Worm (Caenorhabditis elegans) whole organism, L1 larva: ENCODE data around the gene T10C6.15.

Source experiments
- nhr-237 ChIP-seq: fragments of 150-350 bp; optimal IDR thresholded peaks from 2 replicates; lab custom pipeline; 2014; ENCODE audit warnings: missing biosample characterization, missing genetic modification characterization
- nhr-90 ChIP-seq: sonication (generic microtip); optimal IDR thresholded peaks from 2 replicates; lab custom pipeline; 2016; ENCODE audit warnings: mild to moderate bottlenecking, missing genetic modification characterization, missing compliant biosample characterization; ENCODE audit not compliant: poor library complexity
- vab-15 ChIP-seq: sonication (generic microtip); optimal IDR thresholded peaks from 2 replicates; lab custom pipeline; 2017; ENCODE audit warnings: missing genotype, mild to moderate bottlenecking, missing genetic modification characterization, missing compliant biosample characterization

DNA sequence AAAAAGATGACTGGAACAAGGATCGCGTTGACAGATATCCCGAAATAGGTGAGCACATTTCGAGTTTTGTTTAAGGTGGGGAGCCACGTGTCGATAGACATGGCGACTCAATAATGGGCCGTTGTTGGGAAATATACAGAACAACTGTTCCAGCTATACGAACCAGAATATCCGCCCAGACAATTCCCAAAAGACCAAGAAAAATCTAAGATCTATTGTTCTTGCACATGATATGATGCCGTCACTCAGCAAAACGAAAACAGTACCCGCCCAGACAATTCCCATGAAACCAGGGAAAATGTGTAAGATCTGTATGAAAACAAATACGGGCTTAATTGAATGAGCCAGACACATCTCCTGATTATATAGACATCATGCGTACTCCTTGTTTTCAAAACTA lies 38.2 kb downstream of the T10C6.15 start, which contains the start of gene str-231:
- no peak for TF ChIP-seq nhr-90
- no peak for TF ChIP-seq vab-15
- TF ChIP-seq nhr-237 (tag; lab: Kevin White, UChicago): no peak
